Fruit fly (Drosophila melanogaster) whole organism, wandering third instar larva: Measurements from ENCODE around the gene slow.

Source experiments
- Abd-B ChIP-seq: fragments of >200 bp; optimal IDR thresholded peaks from 2 replicates; lab custom pipeline; 2017; ENCODE audit warnings: missing biosample characterization, missing genetic modification characterization
- CG32264 ChIP-seq: fragments of 200-800 bp; sonication (Bioruptor generic); optimal IDR thresholded peaks from 2 replicates; lab custom pipeline; 2016; ENCODE audit warnings: missing biosample characterization, missing genetic modification characterization
- CG9705 ChIP-seq: fragments of 200-800 bp; sonication (Bioruptor generic); optimal IDR thresholded peaks from 2 replicates; lab custom pipeline; 2018; ENCODE audit warnings: missing biosample characterization, mild to moderate bottlenecking, missing genetic modification characterization
- CrebA ChIP-seq: fragments of 200-800 bp; sonication (Bioruptor generic); optimal IDR thresholded peaks from 2 replicates; lab custom pipeline; 2016; ENCODE audit warnings: missing biosample characterization, mild to moderate bottlenecking, missing genetic modification characterization, borderline replicate concordance
- Dfd ChIP-seq: fragments of >200 bp; optimal IDR thresholded peaks from 2 replicates; lab custom pipeline; 2017; ENCODE audit warnings: missing biosample characterization, missing genetic modification characterization
- Dif ChIP-seq: fragments of 200-275, 200-300 bp; sonication (Bioruptor generic); optimal IDR thresholded peaks from 2 replicates; lab custom pipeline; 2018; ENCODE audit warnings: missing biosample characterization, missing genetic modification characterization; ENCODE audit not compliant: partially characterized antibody
- GATAd ChIP-seq: sonication (Bioruptor generic); optimal IDR thresholded peaks from 2 replicates; lab custom pipeline; 2016; ENCODE audit warnings: missing biosample characterization, missing genetic modification characterization
- HLH106 ChIP-seq: fragments of 200-800 bp; optimal IDR thresholded peaks from 3 replicates; lab custom pipeline; 2019; ENCODE audit warnings: missing biosample characterization, mild to moderate bottlenecking, missing genetic modification characterization, moderate library complexity
- Hnf4 ChIP-seq: fragments of 200-800 bp; sonication (Bioruptor generic); optimal IDR thresholded peaks from 2 replicates; lab custom pipeline; 2016; ENCODE audit warnings: missing biosample characterization, mild to moderate bottlenecking, missing genetic modification characterization
- Hr83 ChIP-seq: fragments of 200-300 bp; sonication (Bioruptor generic); optimal IDR thresholded peaks from 2 replicates; lab custom pipeline; 2016; ENCODE audit warnings: missing biosample characterization, mild to moderate bottlenecking, missing genetic modification characterization, moderate library complexity; ENCODE audit not compliant: poor library complexity, severe bottlenecking
- Jra ChIP-seq: sonication (Bioruptor generic); optimal IDR thresholded peaks from 2 replicates; lab custom pipeline; 2016; ENCODE audit warnings: missing biosample characterization, missing genetic modification characterization
- Mio ChIP-seq: sonication (Bioruptor generic); optimal IDR thresholded peaks from 2 replicates; lab custom pipeline; 2016; ENCODE audit warnings: missing biosample characterization, missing genetic modification characterization
- Myc ChIP-seq: fragments of >200 bp; optimal IDR thresholded peaks from 2 replicates; lab custom pipeline; 2017
- N ChIP-seq: fragments of >200 bp; optimal IDR thresholded peaks from 2 replicates; lab custom pipeline; 2018; ENCODE audit warnings: missing biosample characterization, missing external identifiers, missing genetic modification characterization
- OdsH ChIP-seq: fragments of 200-800 bp; sonication (Bioruptor generic); optimal IDR thresholded peaks from 2 replicates; lab custom pipeline; 2016; ENCODE audit warnings: missing biosample characterization, mild to moderate bottlenecking, missing genetic modification characterization
- Rel ChIP-seq, 2 experiments: fragments of 200-800 bp; sonication (Bioruptor generic) in 1 of 2; optimal IDR thresholded peaks; 2 replicates in 1 of 2; 3 replicates in 1 of 2; lab custom pipeline; 2016 to 2019; ENCODE audit warnings: mild to moderate bottlenecking in 2 of 2, missing biosample characterization in 2 of 2, missing genetic modification characterization in 2 of 2, moderate library complexity in 1 of 2
- Vsx2 ChIP-seq: fragments of 200-300, 225-300 bp; sonication (Bioruptor generic); optimal IDR thresholded peaks from 2 replicates; lab custom pipeline; 2018; ENCODE audit warnings: missing biosample characterization, missing genetic modification characterization; ENCODE audit not compliant: partially characterized antibody
- br ChIP-seq: fragments of 200-800 bp; sonication (Bioruptor generic); optimal IDR thresholded peaks from 2 replicates; lab custom pipeline; 2016; ENCODE audit warnings: missing biosample characterization, missing genetic modification characterization
- dl ChIP-seq, 2 experiments: fragments of 175-275, 200-275 bp in 1 of 2; fragments of 200-275 bp in 1 of 2; sonication (Bioruptor generic); optimal IDR thresholded peaks; lab custom pipeline; 2018; ENCODE audit warnings: mild to moderate bottlenecking in 2 of 2, missing biosample characterization in 2 of 2, missing genetic modification characterization in 2 of 2, moderate library complexity in 2 of 2; ENCODE audit not compliant: partially characterized antibody in 2 of 2, insufficient read depth in 1 of 2
- dmrt93B ChIP-seq: fragments of 200-800 bp; sonication (Bioruptor generic); optimal IDR thresholded peaks from 2 replicates; lab custom pipeline; 2018; ENCODE audit warnings: missing biosample characterization, mild to moderate bottlenecking, missing genetic modification characterization
- dsf ChIP-seq: sonication (Bioruptor generic); optimal IDR thresholded peaks from 2 replicates; lab custom pipeline; 2016; ENCODE audit warnings: missing biosample characterization, missing genetic modification characterization, borderline replicate concordance
- ey ChIP-seq: fragments of 200-800 bp; sonication (Bioruptor generic); optimal IDR thresholded peaks from 2 replicates; lab custom pipeline; 2016; ENCODE audit warnings: missing biosample characterization, missing genetic modification characterization
- foxo ChIP-seq, 2 experiments: fragments of 200-800 bp; sonication (Bioruptor generic); optimal IDR thresholded peaks; 2 replicates in 1 of 2; 3 replicates in 1 of 2; lab custom pipeline; 2016 to 2017; ENCODE audit warnings: missing biosample characterization in 2 of 2, missing genetic modification characterization in 2 of 2
- fru ChIP-seq: fragments of 200-800 bp; sonication (Bioruptor generic); optimal IDR thresholded peaks from 3 replicates; lab custom pipeline; 2016; ENCODE audit warnings: missing biosample characterization, mild to moderate bottlenecking, missing genetic modification characterization
- h ChIP-seq: fragments of 200-800 bp; sonication (Bioruptor generic); optimal IDR thresholded peaks from 3 replicates; lab custom pipeline; 2016; ENCODE audit warnings: missing biosample characterization, mild to moderate bottlenecking, missing genetic modification characterization
- jim ChIP-seq: fragments of 175-275, 200-325 bp; sonication (Bioruptor generic); optimal IDR thresholded peaks from 2 replicates; lab custom pipeline; 2016; ENCODE audit warnings: missing biosample characterization, mild to moderate bottlenecking, missing genetic modification characterization
- lola ChIP-seq: fragments of >200 bp; optimal IDR thresholded peaks from 2 replicates; lab custom pipeline; 2017; ENCODE audit warnings: missing biosample characterization, missing genetic modification characterization
- pan ChIP-seq: fragments of >200 bp; optimal IDR thresholded peaks from 2 replicates; lab custom pipeline; 2017
- psq ChIP-seq: fragments of 200-800 bp; sonication (Bioruptor generic); optimal IDR thresholded peaks from 3 replicates; lab custom pipeline; 2017; ENCODE audit warnings: missing biosample characterization, mild to moderate bottlenecking, missing genetic modification characterization, moderate library complexity
- rgr ChIP-seq: fragments of 200-800 bp; sonication (Bioruptor generic); optimal IDR thresholded peaks from 3 replicates; lab custom pipeline; 2016; ENCODE audit warnings: missing biosample characterization, mild to moderate bottlenecking, missing genetic modification characterization
- sv ChIP-seq: fragments of 200-800 bp; sonication (Bioruptor generic); optimal IDR thresholded peaks from 3 replicates; lab custom pipeline; 2016; ENCODE audit warnings: missing biosample characterization, missing genetic modification characterization
- tai ChIP-seq: sonication (Bioruptor generic); optimal IDR thresholded peaks from 2 replicates; lab custom pipeline; 2016; ENCODE audit warnings: missing biosample characterization, missing genetic modification characterization
- usp ChIP-seq: fragments of >200 bp; optimal IDR thresholded peaks from 2 replicates; lab custom pipeline; 2017; ENCODE audit warnings: missing biosample characterization, missing genetic modification characterization
- woc ChIP-seq: sonication (Bioruptor generic); optimal IDR thresholded peaks from 2 replicates; lab custom pipeline; 2016; ENCODE audit warnings: missing biosample characterization, mild to moderate bottlenecking, missing genetic modification characterization

Gene slow

dm6 chr3L:4378895-4379294, 5.3 kb upstream of the slow start:
- TF ChIP-seq fru (GFP tag; lab: Kevin White, UChicago) (peak; percentile 42), GATAd (GFP tag; lab: Kevin White, UChicago) (no peak), Dif (GFP tag; lab: Kevin White, UChicago) (no peak), lola (GFP tag; lab: Kevin White, UChicago) (no peak), h (peak; percentile 62), psq (GFP tag; lab: Kevin White, UChicago) (peak; percentile 71), OdsH (GFP tag; lab: Kevin White, UChicago) (peak; percentile 31), dsf (GFP tag; lab: Kevin White, UChicago) (no peak), HLH106 (tag; lab: Kevin White, UChicago) (peak; percentile 45), CrebA (GFP tag; lab: Kevin White, UChicago) (no peak), pan (lab: Kevin White, UChicago) (no peak), dmrt93B (GFP tag; lab: Kevin White, UChicago) (peak; percentile 11), Vsx2 (GFP tag; lab: Kevin White, UChicago) (no peak), Hr83 (no peak), sv (peak; percentile 24), CG32264 (GFP tag; lab: Kevin White, UChicago) (no peak), Mio (GFP tag; lab: Kevin White, UChicago) (no peak), usp (no peak), woc (GFP tag; lab: Kevin White, UChicago) (no peak), jim (GFP tag; lab: Kevin White, UChicago) (no peak), rgr (GFP tag; lab: Kevin White, UChicago) (peak; percentile 42), Abd-B (no peak), N (GFP tag; lab: Kevin White, UChicago) (no peak), Myc (lab: Kevin White, UChicago) (no peak), foxo (GFP tag; optimal IDR thresholded peaks at IDR 0.05; lab: Kevin White, UChicago) (peak in 1 of 2 experiments; percentile 42), tai (GFP tag; lab: Kevin White, UChicago) (no peak), ey (peak; percentile 47), br (GFP tag; lab: Kevin White, UChicago) (peak; percentile 9), Jra (no peak), Dfd (GFP tag; lab: Kevin White, UChicago) (no peak), Rel (GFP tag; optimal IDR thresholded peaks at IDR 0.05; lab: Kevin White, UChicago) (no peak), Rel (tag; optimal IDR thresholded peaks at IDR 0.05; lab: Kevin White, UChicago) (no peak), Hnf4 (GFP tag; lab: Kevin White, UChicago) (no peak)

dm6 chr3L:4380231-4380645, 4.0 kb upstream of the slow start, which contains the start of gene DopEcR:
Gene DopEcR, minus strand, starts transcription at chr3L:4380387.
- no peak for TF ChIP-seq dsf (GFP tag; lab: Kevin White, UChicago)
- TF ChIP-seq Myc (lab: Kevin White, UChicago): peak; percentile 12
- no peak for TF ChIP-seq Mio (GFP tag; lab: Kevin White, UChicago)
- TF ChIP-seq Hr83: no peak
- TF ChIP-seq sv: peak; percentile 12

dm6 chr3L:4381529-4381928, 2.7 kb upstream of the slow start, which contains the start of gene CG32240:
Gene CG32240, minus strand, starts transcription at chr3L:4381629.
- TF ChIP-seq dmrt93B (GFP tag; lab: Kevin White, UChicago): no peak

- no peak for TF ChIP-seq Dif (GFP tag; lab: Kevin White, UChicago)
- TF ChIP-seq Mio (GFP tag; lab: Kevin White, UChicago): no peak
- TF ChIP-seq dl (GFP tag; optimal IDR thresholded peaks at IDR 0.05; lab: Kevin White, UChicago; ENCODE audit: insufficient read depth in 1 of 2, partially characterized antibody in 2 of 2): no peak
- TF ChIP-seq Rel (GFP tag; optimal IDR thresholded peaks at IDR 0.05; lab: Kevin White, UChicago): no peak
- no peak for TF ChIP-seq Rel (tag; optimal IDR thresholded peaks at IDR 0.05; lab: Kevin White, UChicago)
- no peak for TF ChIP-seq dmrt93B (GFP tag; lab: Kevin White, UChicago)
- no peak for TF ChIP-seq dsf (GFP tag; lab: Kevin White, UChicago)
- TF ChIP-seq woc (GFP tag; lab: Kevin White, UChicago): no peak
- TF ChIP-seq psq (GFP tag; lab: Kevin White, UChicago): no peak
- no peak for TF ChIP-seq GATAd (GFP tag; lab: Kevin White, UChicago)
- TF ChIP-seq Dfd (GFP tag; lab: Kevin White, UChicago): no peak
- no peak for TF ChIP-seq Jra
- no peak for TF ChIP-seq sv
- no peak for TF ChIP-seq Vsx2 (GFP tag; lab: Kevin White, UChicago)
- no peak for TF ChIP-seq usp
- no peak for TF ChIP-seq HLH106 (tag; lab: Kevin White, UChicago)
- no peak for TF ChIP-seq N (GFP tag; lab: Kevin White, UChicago)
- no peak for TF ChIP-seq OdsH (GFP tag; lab: Kevin White, UChicago)
- TF ChIP-seq CG9705 (GFP tag; lab: Kevin White, UChicago): no peak
- no peak for TF ChIP-seq Hnf4 (GFP tag; lab: Kevin White, UChicago)
- no peak for TF ChIP-seq foxo (GFP tag; optimal IDR thresholded peaks at IDR 0.05; lab: Kevin White, UChicago)
These were observed 1.7 kb upstream of the slow start for dm6 chr3L:4382581-4382980.
